Worm (Caenorhabditis elegans) whole organism, L4 larva: ENCODE results near the gene atx-3.

Experiments
- F26F4.8 ChIP-seq: fragments of 200-800 bp; sonication (Bioruptor generic); conservative IDR thresholded peaks from 2 replicates; pipeline ENCODE4 v1.3.6; 2022; ENCODE audit warnings: missing genetic modification characterization, missing compliant biosample characterization
- F44E2.7 ChIP-seq: fragments of 200-800 bp; sonication (Bioruptor generic); IDR thresholded peaks from 2 replicates; pipeline ENCODE4 v2.1.2; 2022; ENCODE audit warnings: missing genetic modification characterization, missing compliant biosample characterization
- F49E8.2 ChIP-seq: sonication (generic microtip); optimal IDR thresholded peaks from 2 replicates; lab custom pipeline; 2016; ENCODE audit warnings: missing compliant biosample characterization, mild to moderate bottlenecking, missing genetic modification characterization, borderline replicate concordance
- T20F7.1 ChIP-seq: fragments of 200-800 bp; sonication (Bioruptor generic); optimal IDR thresholded peaks from 2 replicates; lab custom pipeline; 2018; ENCODE audit warnings: mild to moderate bottlenecking, missing genetic modification characterization, missing compliant biosample characterization
- Y105C5A.15 ChIP-seq: fragments of 200-800 bp; sonication (Bioruptor generic); IDR thresholded peaks from 2 replicates; pipeline ENCODE4 v1.3.6; 2022; ENCODE audit warnings: missing genetic modification characterization, missing compliant biosample characterization
- Y5F2A.4 ChIP-seq: fragments of 200-800 bp; sonication (Bioruptor generic); optimal IDR thresholded peaks from 2 replicates; lab custom pipeline; 2018; ENCODE audit warnings: mild to moderate bottlenecking, missing genetic modification characterization, missing compliant biosample characterization
- ZK337.2 ChIP-seq: fragments of 200-800 bp; sonication (Bioruptor generic); IDR thresholded peaks from 2 replicates; pipeline ENCODE4 v1.3.6; 2022; ENCODE audit warnings: missing genetic modification reagents, missing genetic modification characterization, missing compliant biosample characterization
- ZK546.5 ChIP-seq, 2 experiments: sonication (generic microtip); optimal IDR thresholded peaks; 2 replicates each; lab custom pipeline; 2017; ENCODE audit warnings: missing biosample characterization in 2 of 2, missing genetic modification characterization in 2 of 2
- aly-2 ChIP-seq: sonication (generic microtip); optimal IDR thresholded peaks from 2 replicates; lab custom pipeline; 2018; ENCODE audit warnings: missing biosample characterization, missing genetic modification characterization
- ama-1 ChIP-seq: fragments of 150-350 bp; optimal IDR thresholded peaks from 2 replicates; lab custom pipeline; 2014; ENCODE audit warnings: inconsistent platforms, mixed read lengths
- attf-4 ChIP-seq: sonication (generic microtip); optimal IDR thresholded peaks from 3 replicates; lab custom pipeline; 2017; ENCODE audit warnings: missing biosample characterization, missing genetic modification characterization
- ceh-82 ChIP-seq: sonication (generic microtip); optimal IDR thresholded peaks from 2 replicates; lab custom pipeline; 2017; ENCODE audit warnings: missing biosample characterization, missing genetic modification characterization
- ces-1 ChIP-seq: fragments of 150-350 bp; sonication (generic microtip); optimal IDR thresholded peaks from 4 replicates; lab custom pipeline; 2014; ENCODE audit warnings: missing biosample characterization, missing genetic modification reagents, missing genetic modification characterization
- cey-2 ChIP-seq: sonication (generic microtip); optimal IDR thresholded peaks from 3 replicates; lab custom pipeline; 2017; ENCODE audit warnings: missing genetic modification characterization, mild to moderate bottlenecking, missing compliant biosample characterization, antibody characterized with exemption, borderline replicate concordance; ENCODE audit not compliant: insufficient read depth
- ctbp-1 ChIP-seq: fragments of 200-800 bp; sonication (Bioruptor generic); IDR thresholded peaks from 2 replicates; pipeline ENCODE4 v1.3.6; 2022; ENCODE audit warnings: missing genetic modification reagents, missing genetic modification characterization, missing compliant biosample characterization
- daf-16 ChIP-seq, 3 experiments: sonication (generic microtip); optimal IDR thresholded peaks; 2 replicates each; lab custom pipeline; 2016 to 2017; ENCODE audit warnings: missing genetic modification characterization in 3 of 3, missing genetic modification reagents in 3 of 3, mild to moderate bottlenecking in 2 of 3, missing compliant biosample characterization in 2 of 3, missing biosample characterization in 1 of 3, moderate library complexity in 1 of 3
- dmd-8 ChIP-seq: fragments of 200-800 bp; sonication (Bioruptor generic); IDR thresholded peaks from 2 replicates; pipeline ENCODE4 v1.3.6; 2022; ENCODE audit warnings: missing genetic modification characterization, missing compliant biosample characterization
- egl-43 ChIP-seq: fragments of 200-800 bp; sonication (Bioruptor generic); IDR thresholded peaks from 2 replicates; pipeline ENCODE4 v1.3.6; 2022; ENCODE audit warnings: missing genetic modification reagents, missing genetic modification characterization, missing compliant biosample characterization
- fos-1 ChIP-seq: fragments of 150-350 bp; optimal IDR thresholded peaks from 2 replicates; lab custom pipeline; 2014; ENCODE audit warnings: missing biosample characterization, missing genetic modification characterization
- hlh-30 ChIP-seq: sonication (generic microtip); optimal IDR thresholded peaks from 2 replicates; lab custom pipeline; 2017; ENCODE audit warnings: antibody characterized with exemption, mild to moderate bottlenecking, missing genetic modification characterization, missing compliant biosample characterization; ENCODE audit not compliant: insufficient read depth
- jun-1 ChIP-seq: fragments of 150-350 bp; optimal IDR thresholded peaks from 2 replicates; lab custom pipeline; 2014; ENCODE audit warnings: missing biosample characterization, missing genetic modification reagents, missing genetic modification characterization
- lin-15B ChIP-seq: fragments of 150-350 bp; sonication (generic microtip); optimal IDR thresholded peaks from 3 replicates; lab custom pipeline; 2014; ENCODE audit warnings: missing biosample characterization, missing genetic modification characterization
- lin-38 ChIP-seq: fragments of 200-800 bp; sonication (Bioruptor generic); IDR thresholded peaks from 2 replicates; pipeline ENCODE4 v1.3.6; 2022; ENCODE audit warnings: missing genetic modification reagents, missing genetic modification characterization, missing compliant biosample characterization
- lir-3 ChIP-seq: sonication (generic microtip); optimal IDR thresholded peaks from 2 replicates; lab custom pipeline; 2016; ENCODE audit warnings: mild to moderate bottlenecking, missing genetic modification characterization, missing compliant biosample characterization
- lsy-2 ChIP-seq, 2 experiments: fragments of 150-350 bp in 1 of 2; sonication (generic microtip) in 1 of 2; optimal IDR thresholded peaks; 2 replicates each; lab custom pipeline; 2014 to 2017; ENCODE audit warnings: missing biosample characterization in 2 of 2, missing genetic modification characterization in 2 of 2
- nhr-11 ChIP-seq: fragments of 150-350 bp; optimal IDR thresholded peaks from 2 replicates; lab custom pipeline; 2014; ENCODE audit warnings: missing biosample characterization, missing genetic modification characterization
- nhr-111 ChIP-seq: fragments of 200-800 bp; sonication (Bioruptor generic); optimal IDR thresholded peaks from 2 replicates; lab custom pipeline; 2018; ENCODE audit warnings: mild to moderate bottlenecking, missing genetic modification characterization, missing compliant biosample characterization
- nhr-41 ChIP-seq: fragments of 200-800 bp; sonication (Bioruptor generic); IDR thresholded peaks from 2 replicates; pipeline ENCODE4 v1.3.6; 2022; ENCODE audit warnings: missing genetic modification reagents, missing genetic modification characterization, missing compliant biosample characterization
- nhr-48 ChIP-seq: sonication (generic microtip); optimal IDR thresholded peaks from 2 replicates; lab custom pipeline; 2016; ENCODE audit warnings: mild to moderate bottlenecking, missing genetic modification characterization, missing compliant biosample characterization
- nhr-76 ChIP-seq: fragments of 150-350 bp; optimal IDR thresholded peaks from 2 replicates; lab custom pipeline; 2014; ENCODE audit warnings: missing biosample characterization, missing genetic modification characterization
- saeg-2 ChIP-seq: fragments of 200-800 bp; sonication (Bioruptor generic); IDR thresholded peaks from 2 replicates; pipeline ENCODE4 v1.3.6; 2022; ENCODE audit warnings: missing genetic modification reagents, missing genetic modification characterization, missing compliant biosample characterization
- set-16 ChIP-seq: fragments of 200-800 bp; sonication (Bioruptor generic); IDR thresholded peaks from 2 replicates; pipeline ENCODE4 v1.3.6; 2022; ENCODE audit warnings: missing genetic modification reagents, missing genetic modification characterization, missing compliant biosample characterization
- snpc-1.2 ChIP-seq: fragments of 200-800 bp; sonication (Bioruptor generic); IDR thresholded peaks from 2 replicates; pipeline ENCODE4 v1.3.6; 2022; ENCODE audit warnings: missing genetic modification reagents, missing genetic modification characterization, missing compliant biosample characterization
- vab-7 ChIP-seq: fragments of 200-800 bp; sonication (Bioruptor generic); IDR thresholded peaks from 2 replicates; pipeline ENCODE4 v1.3.6; 2022; ENCODE audit warnings: missing genetic modification reagents, missing genetic modification characterization, missing compliant biosample characterization
- zag-1 ChIP-seq: fragments of 150-350 bp; optimal IDR thresholded peaks from 2 replicates; lab custom pipeline; 2014; ENCODE audit warnings: missing biosample characterization, missing genetic modification characterization
- zfp-3 ChIP-seq: fragments of 200-800 bp; sonication (Bioruptor generic); conservative IDR thresholded peaks from 2 replicates; pipeline ENCODE4 v1.3.6; 2022; ENCODE audit warnings: missing genetic modification reagents, missing genetic modification characterization, missing compliant biosample characterization
- zip-11 ChIP-seq: fragments of 200-800 bp; sonication (Bioruptor generic); IDR thresholded peaks from 2 replicates; pipeline ENCODE4 v1.3.6; 2022; ENCODE audit warnings: missing genetic modification characterization, missing compliant biosample characterization
- ztf-7 ChIP-seq: fragments of 150-350 bp; optimal IDR thresholded peaks from 2 replicates; lab custom pipeline; 2014; ENCODE audit warnings: missing biosample characterization, missing genetic modification characterization

The atx-3 gene

DNA sequence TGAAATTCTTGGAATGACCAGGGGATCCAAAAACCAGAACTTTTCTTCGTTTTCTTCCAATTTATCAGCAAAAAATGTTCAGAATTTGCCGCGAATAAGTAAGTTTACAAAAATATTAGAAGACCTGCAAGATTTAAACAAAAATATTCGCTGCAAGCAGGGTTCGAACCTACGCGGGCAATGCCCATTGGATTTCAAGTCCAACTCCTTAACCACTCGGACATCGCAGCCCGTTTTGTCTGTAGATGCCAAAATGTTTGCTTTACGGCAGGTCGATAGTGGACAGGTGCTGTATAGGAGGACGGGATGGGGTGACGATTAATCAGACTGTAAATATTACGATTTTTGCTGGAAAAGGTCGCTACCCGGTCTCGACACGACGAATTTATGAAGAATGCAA is 29.5 kb downstream of the atx-3 start (continued):
- no peak for TF ChIP-seq zag-1 (tag; lab: Kevin White, UChicago)
- 0 out of 2 replicates have a peak, but pooled peaks have one; percentile 29 for TF ChIP-seq nhr-41 (GFP tag; lab: Robert Waterston, UW)
- peak; percentile 2 for TF ChIP-seq nhr-48 (tag; lab: Kevin White, UChicago)
- no peak for TF ChIP-seq nhr-76
- peak; percentile 28 for TF ChIP-seq nhr-111 (GFP tag; lab: Kevin White, UChicago)
- TF ChIP-seq ces-1 (GFP tag; lab: Kevin White, UChicago): no peak
- TF ChIP-seq ztf-7 (tag; lab: Kevin White, UChicago): no peak
- TF ChIP-seq lin-15B: no peak
- TF ChIP-seq nhr-11 (tag; lab: Kevin White, UChicago): no peak
- TF ChIP-seq snpc-1.2 (GFP tag; lab: Robert Waterston, UW): peak; percentile 79
- TF ChIP-seq lsy-2 (tag; optimal IDR thresholded peaks at IDR 0.05; lab: Kevin White, UChicago): no peak
- no peak for TF ChIP-seq ceh-82 (tag; lab: Kevin White, UChicago)
- TF ChIP-seq Y5F2A.4 (GFP tag; lab: Kevin White, UChicago): peak; percentile 33
- peak; percentile 66 for TF ChIP-seq lin-38 (GFP tag; lab: Robert Waterston, UW)
- 0 out of 2 replicates have a peak, but pooled peaks have one; percentile 29 for TF ChIP-seq ZK337.2 (GFP tag; lab: Robert Waterston, UW)
- TF ChIP-seq F44E2.7 (GFP tag; lab: Robert Waterston, UW): peak; percentile 45; the same call in 1 of the 2 replicates
- no peak for TF ChIP-seq jun-1 (tag; lab: Kevin White, UChicago)
- peak; percentile 79; the same call in 1 of the 2 replicates for TF ChIP-seq F26F4.8

DNA sequence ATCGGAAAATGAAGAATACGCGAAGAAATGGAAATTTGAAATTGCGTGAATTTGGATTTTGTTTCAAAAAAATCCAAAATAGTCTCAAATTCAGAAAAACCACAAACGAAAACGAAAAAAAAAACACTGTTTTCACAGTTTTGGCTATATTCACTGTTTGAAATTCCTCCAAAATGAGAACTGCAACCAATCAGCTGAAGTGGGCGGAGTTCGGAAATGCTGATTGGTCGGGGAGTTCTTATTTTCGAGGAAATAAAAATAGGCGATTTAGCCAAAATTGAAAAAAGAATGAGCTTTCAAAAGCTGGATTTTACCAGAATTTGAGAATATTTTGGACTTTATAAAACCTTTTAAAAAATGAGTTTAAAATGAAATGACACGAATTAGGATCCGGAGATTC is 32.3 kb downstream of the atx-3 start, which contains the start of gene glb-14:
glb-14 (minus strand) TSS at position 97 of the 400 bp plus-strand sequence.
- TF ChIP-seq fos-1 (tag; lab: Kevin White, UChicago) (no peak), ces-1 (GFP tag; lab: Kevin White, UChicago) (no peak), nhr-76 (no peak), Y105C5A.15 (GFP tag; lab: Robert Waterston, UW) (no peak), cey-2 (no peak), ceh-82 (tag; lab: Kevin White, UChicago) (no peak), lsy-2 (tag; optimal IDR thresholded peaks at IDR 0.05; lab: Kevin White, UChicago) (no peak), ama-1 (lab: Kevin White, UChicago) (no peak), F44E2.7 (GFP tag; lab: Robert Waterston, UW) (no peak), saeg-2 (no peak), vab-7 (GFP tag; lab: Robert Waterston, UW) (no peak), ZK546.5 (tag; optimal IDR thresholded peaks at IDR 0.05; lab: Kevin White, UChicago) (no peak), T20F7.1 (GFP tag; lab: Kevin White, UChicago) (no peak), zip-11 (GFP tag; lab: Robert Waterston, UW) (no peak), snpc-1.2 (GFP tag; lab: Robert Waterston, UW) (no peak), aly-2 (no peak), daf-16 (GFP tag; optimal IDR thresholded peaks at IDR 0.05; lab: Kevin White, UChicago) (no peak), daf-16 (tag; optimal IDR thresholded peaks at IDR 0.05; lab: Kevin White, UChicago) (no peak), ctbp-1 (no peak)

DNA sequence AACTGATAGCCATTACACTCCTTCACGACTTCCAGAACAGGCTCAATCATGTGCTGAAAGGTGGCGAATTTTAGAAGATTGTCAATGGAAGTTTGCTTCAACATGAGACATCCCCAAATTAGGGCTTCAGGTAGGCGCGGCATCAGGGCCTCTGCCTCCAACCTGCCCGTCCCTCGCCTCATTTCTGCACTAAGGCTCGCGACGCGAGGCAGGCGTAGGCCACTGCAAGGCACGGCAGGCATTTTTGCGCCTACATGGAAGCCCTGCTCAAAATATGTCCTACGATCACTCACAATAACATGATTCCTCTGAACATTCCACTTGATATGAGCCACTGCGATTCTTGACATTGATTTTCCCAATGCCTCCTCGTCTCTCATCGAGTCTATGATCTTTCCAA is 34.0 kb downstream of the atx-3 start:
- TF ChIP-seq dmd-8 (GFP tag; lab: Robert Waterston, UW): 0 out of 2 replicates have a peak, but pooled peaks have one; percentile 31
- 0 out of 2 replicates have a peak, but pooled peaks have one; percentile 18 for TF ChIP-seq egl-43 (GFP tag; lab: Robert Waterston, UW)
- TF ChIP-seq ztf-7 (tag; lab: Kevin White, UChicago): no peak
- peak; percentile 59 for TF ChIP-seq set-16 (GFP tag; lab: Robert Waterston, UW)

DNA sequence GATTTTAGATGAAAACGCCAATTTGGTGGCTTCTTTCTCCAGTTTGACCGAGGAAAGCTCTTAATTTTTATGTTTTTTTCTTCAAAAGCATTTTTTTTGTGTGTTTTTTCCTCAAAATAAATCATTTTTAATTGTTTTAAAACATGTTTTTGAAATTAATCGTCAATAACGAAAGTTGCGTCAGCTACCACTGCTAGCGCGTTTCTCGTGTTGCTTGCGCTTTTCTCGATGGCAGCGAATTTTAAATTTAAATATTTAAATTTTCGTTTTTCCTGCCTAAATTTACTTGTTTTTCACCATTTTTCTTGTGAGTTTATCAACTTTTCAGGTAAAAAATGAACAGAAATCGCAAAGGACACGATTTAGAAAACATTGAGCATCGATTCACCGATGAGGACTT is 39.3 kb downstream of the atx-3 start, which contains the start of gene prde-1:
prde-1 (plus strand) TSS at position 322 of the 400 bp plus-strand sequence.
- no peak for TF ChIP-seq zfp-3
- TF ChIP-seq hlh-30: no peak
- no peak for TF ChIP-seq lir-3 (tag; lab: Kevin White, UChicago)
- no peak for TF ChIP-seq attf-4 (tag; lab: Kevin White, UChicago)
- TF ChIP-seq F49E8.2: peak; percentile 50
